Fruit fly (Drosophila melanogaster) whole organism, pupa: ENCODE data around the gene CG12481.

Source experiments
- CG8159 ChIP-seq: fragments of 200-800 bp; sonication (Bioruptor generic); optimal IDR thresholded peaks from 3 replicates; lab custom pipeline; 2018; ENCODE audit warnings: missing biosample characterization, mild to moderate bottlenecking, missing genetic modification characterization, moderate library complexity
- EcR ChIP-seq: fragments of 200-800 bp; sonication (Bioruptor generic); optimal IDR thresholded peaks from 3 replicates; lab custom pipeline; 2019; ENCODE audit warnings: missing biosample characterization, missing genetic modification characterization, mild to moderate bottlenecking, moderate library complexity, missing genetic modification reagents

DNA sequence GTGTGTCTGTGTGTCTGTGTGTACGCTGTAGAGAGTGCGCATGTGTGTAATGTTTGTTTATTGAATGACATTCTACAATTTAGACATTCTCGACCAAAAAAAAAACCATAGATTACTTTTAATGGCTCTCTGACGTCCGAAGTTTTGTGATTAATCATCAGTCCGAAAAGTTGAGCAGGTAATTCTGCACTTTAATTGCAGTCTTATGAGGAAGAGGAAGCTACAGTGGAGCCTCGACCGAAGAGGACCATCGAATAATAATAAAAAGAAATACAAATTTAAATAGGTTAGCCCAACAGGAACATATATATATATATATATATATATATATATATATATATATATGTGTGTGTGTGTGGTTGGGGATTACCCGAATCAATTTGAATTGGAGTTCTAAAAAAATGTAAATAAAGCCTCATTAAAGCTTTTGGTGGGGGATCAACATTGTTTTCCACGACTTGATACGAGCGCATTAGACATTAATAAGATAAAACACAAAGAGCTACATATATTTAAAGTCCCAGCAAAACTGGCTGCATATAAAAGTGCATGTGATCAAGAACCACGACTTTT is 22.2 kb downstream of the CG12481 start:
- TF ChIP-seq CG8159 (no peak), EcR (GFP tag; lab: Kevin White, UChicago) (no peak)
